Fruit fly (Drosophila melanogaster) whole organism, wandering third instar larva: ENCODE results near the gene CG15642.

Experiments
- Dfd ChIP-seq: fragments of >200 bp; optimal IDR thresholded peaks from 2 replicates; lab custom pipeline; 2017; ENCODE audit warnings: missing biosample characterization, missing genetic modification characterization
- Jra ChIP-seq: sonication (Bioruptor generic); optimal IDR thresholded peaks from 2 replicates; lab custom pipeline; 2016; ENCODE audit warnings: missing biosample characterization, missing genetic modification characterization
- Myc ChIP-seq: fragments of >200 bp; optimal IDR thresholded peaks from 2 replicates; lab custom pipeline; 2017
- OdsH ChIP-seq: fragments of 200-800 bp; sonication (Bioruptor generic); optimal IDR thresholded peaks from 2 replicates; lab custom pipeline; 2016; ENCODE audit warnings: missing biosample characterization, mild to moderate bottlenecking, missing genetic modification characterization
- Rel ChIP-seq, 2 experiments: fragments of 200-800 bp; sonication (Bioruptor generic) in 1 of 2; optimal IDR thresholded peaks; 2 replicates in 1 of 2; 3 replicates in 1 of 2; lab custom pipeline; 2016 to 2019; ENCODE audit warnings: mild to moderate bottlenecking in 2 of 2, missing biosample characterization in 2 of 2, missing genetic modification characterization in 2 of 2, moderate library complexity in 1 of 2
- Vsx2 ChIP-seq: fragments of 200-300, 225-300 bp; sonication (Bioruptor generic); optimal IDR thresholded peaks from 2 replicates; lab custom pipeline; 2018; ENCODE audit warnings: missing biosample characterization, missing genetic modification characterization; ENCODE audit not compliant: partially characterized antibody
- br ChIP-seq: fragments of 200-800 bp; sonication (Bioruptor generic); optimal IDR thresholded peaks from 2 replicates; lab custom pipeline; 2016; ENCODE audit warnings: missing biosample characterization, missing genetic modification characterization
- h ChIP-seq: fragments of 200-800 bp; sonication (Bioruptor generic); optimal IDR thresholded peaks from 3 replicates; lab custom pipeline; 2016; ENCODE audit warnings: missing biosample characterization, mild to moderate bottlenecking, missing genetic modification characterization
- lola ChIP-seq: fragments of >200 bp; optimal IDR thresholded peaks from 2 replicates; lab custom pipeline; 2017; ENCODE audit warnings: missing biosample characterization, missing genetic modification characterization

DNA sequence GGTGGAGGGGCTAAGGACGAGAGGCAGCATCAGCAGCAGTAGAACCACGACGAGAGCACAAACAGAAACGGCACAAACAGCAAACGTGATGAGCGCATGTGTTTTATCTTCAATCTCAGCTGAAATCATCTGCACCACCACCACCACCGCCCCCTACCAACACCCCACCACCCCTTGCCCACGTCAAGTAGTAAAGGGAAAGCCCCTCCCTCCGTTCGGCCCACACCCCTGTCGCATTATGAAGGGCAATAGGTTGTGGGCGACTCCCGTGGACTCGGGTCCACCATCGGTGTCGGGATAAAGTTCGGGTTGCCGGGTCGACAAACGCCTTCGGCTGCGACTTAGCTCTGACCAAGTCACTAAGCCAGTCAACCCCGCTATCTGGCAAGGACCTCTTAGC lies 24.1 kb downstream of the CG15642 start:
- TF ChIP-seq br (GFP tag; lab: Kevin White, UChicago) (no peak), lola (GFP tag; lab: Kevin White, UChicago) (no peak), Vsx2 (GFP tag; lab: Kevin White, UChicago) (no peak), h (GFP tag; lab: Kevin White, UChicago) (no peak), Jra (GFP tag; lab: Kevin White, UChicago) (no peak), Dfd (GFP tag; lab: Kevin White, UChicago) (no peak), OdsH (GFP tag; lab: Kevin White, UChicago) (no peak), Myc (lab: Kevin White, UChicago) (no peak), Rel (GFP tag; optimal IDR thresholded peaks at IDR 0.05; lab: Kevin White, UChicago) (no peak), Rel (tag; optimal IDR thresholded peaks at IDR 0.05; lab: Kevin White, UChicago) (no peak)
